Worm (Caenorhabditis elegans) whole organism, young adult: ENCODE data around the gene clec-223.

Source experiments
- B0035.1 ChIP-seq: sonication (generic microtip); optimal IDR thresholded peaks from 2 replicates; lab custom pipeline; 2016; ENCODE audit warnings: missing genetic modification characterization, mild to moderate bottlenecking, missing compliant biosample characterization, missing genotype, missing genetic modification reagents
- B0261.1 ChIP-seq: sonication (generic microtip); optimal IDR thresholded peaks from 2 replicates; lab custom pipeline; 2016; ENCODE audit warnings: mild to moderate bottlenecking, missing genetic modification characterization, moderate library complexity, missing compliant biosample characterization
- B0336.3 ChIP-seq: fragments of 200-800 bp; sonication (Bioruptor generic); IDR thresholded peaks from 2 replicates; pipeline ENCODE4 v1.3.6; 2022; ENCODE audit warnings: missing genetic modification characterization, missing compliant biosample characterization
- D2030.7 ChIP-seq: fragments of 200-800 bp; sonication (Bioruptor generic); IDR thresholded peaks from 2 replicates; pipeline ENCODE4 v1.3.6; 2022; ENCODE audit warnings: missing genetic modification reagents, missing genetic modification characterization, missing compliant biosample characterization
- F23B12.7 ChIP-seq: sonication (generic microtip); optimal IDR thresholded peaks from 2 replicates; lab custom pipeline; 2017; ENCODE audit warnings: missing genetic modification characterization, mild to moderate bottlenecking, missing compliant biosample characterization, antibody characterized with exemption, moderate library complexity; ENCODE audit not compliant: insufficient read depth
- F37B4.10 ChIP-seq: fragments of 200-800 bp; sonication (Bioruptor generic); IDR thresholded peaks from 2 replicates; pipeline ENCODE4 v1.3.6; 2022; ENCODE audit warnings: missing genetic modification characterization, missing compliant biosample characterization
- F39B2.1 ChIP-seq: fragments of 200-800 bp; sonication (Bioruptor generic); IDR thresholded peaks from 2 replicates; pipeline ENCODE4 v1.3.6; 2022; ENCODE audit warnings: missing genetic modification reagents, missing genetic modification characterization, missing compliant biosample characterization
- F52B5.7 ChIP-seq: sonication (generic microtip); optimal IDR thresholded peaks from 2 replicates; lab custom pipeline; 2016; ENCODE audit warnings: mild to moderate bottlenecking, missing genetic modification characterization, missing compliant biosample characterization
- F57A8.1 ChIP-seq: fragments of 200-800 bp; sonication (Bioruptor generic); optimal IDR thresholded peaks from 2 replicates; lab custom pipeline; 2018; ENCODE audit warnings: mild to moderate bottlenecking, missing genetic modification characterization, moderate library complexity, missing compliant biosample characterization
- Y53F4B.3 ChIP-seq: fragments of 200-800 bp; sonication (Bioruptor generic); IDR thresholded peaks from 2 replicates; pipeline ENCODE4 v1.3.6; 2022; ENCODE audit warnings: missing genetic modification reagents, missing genetic modification characterization, missing compliant biosample characterization
- ZK185.1 ChIP-seq: sonication (generic microtip); optimal IDR thresholded peaks from 2 replicates; lab custom pipeline; 2016; ENCODE audit warnings: mild to moderate bottlenecking, missing genetic modification characterization, missing compliant biosample characterization; ENCODE audit not compliant: poor library complexity, severe bottlenecking
- akir-1 ChIP-seq: fragments of 200-800 bp; sonication (Bioruptor generic); optimal IDR thresholded peaks from 2 replicates; lab custom pipeline; 2018; ENCODE audit warnings: mild to moderate bottlenecking, missing genetic modification characterization, moderate library complexity, missing compliant biosample characterization
- ama-1 ChIP-seq, 3 experiments: fragments of 150-350 bp in 1 of 3; sonication (generic microtip) in 2 of 3; optimal IDR thresholded peaks; 2 replicates each; lab custom pipeline; 2014 to 2018; ENCODE audit warnings: missing biosample characterization in 2 of 3, missing genetic modification characterization in 2 of 3, missing genetic modification reagents in 2 of 3
- aptf-2 ChIP-seq: fragments of 200-800 bp; sonication (Bioruptor generic); conservative IDR thresholded peaks from 2 replicates; pipeline ENCODE4 v1.3.6; 2022; ENCODE audit warnings: missing genetic modification reagents, missing genetic modification characterization, missing compliant biosample characterization
- athp-1 ChIP-seq: sonication (generic microtip); optimal IDR thresholded peaks from 2 replicates; lab custom pipeline; 2017; ENCODE audit warnings: mild to moderate bottlenecking, missing genetic modification characterization, missing compliant biosample characterization
- cebp-2 ChIP-seq: fragments of 200-800 bp; sonication (Bioruptor generic); IDR thresholded peaks from 2 replicates; pipeline ENCODE4 v1.3.6; 2022; ENCODE audit warnings: missing genetic modification characterization, missing compliant biosample characterization
- ceh-40 ChIP-seq: fragments of 200-800 bp; sonication (Bioruptor generic); IDR thresholded peaks from 2 replicates; pipeline ENCODE4 v1.3.6; 2022; ENCODE audit warnings: missing genetic modification characterization, missing compliant biosample characterization
- ceh-58 ChIP-seq: fragments of 200-800 bp; sonication (Bioruptor generic); IDR thresholded peaks from 2 replicates; pipeline ENCODE4 v1.3.6; 2022; ENCODE audit warnings: missing genetic modification characterization, missing compliant biosample characterization
- ceh-79 ChIP-seq: sonication (generic microtip); optimal IDR thresholded peaks from 2 replicates; lab custom pipeline; 2017; ENCODE audit warnings: mild to moderate bottlenecking, missing genetic modification characterization, missing compliant biosample characterization
- ceh-91 ChIP-seq: fragments of 200-800 bp; sonication (Bioruptor generic); IDR thresholded peaks from 2 replicates; pipeline ENCODE4 v1.3.6; 2022; ENCODE audit warnings: missing genetic modification reagents, missing genetic modification characterization, missing compliant biosample characterization
- chd-7 ChIP-seq: sonication (generic microtip); optimal IDR thresholded peaks from 2 replicates; lab custom pipeline; 2016; ENCODE audit warnings: mild to moderate bottlenecking, missing genetic modification characterization, moderate library complexity, missing compliant biosample characterization
- die-1 ChIP-seq: sonication (generic microtip); optimal IDR thresholded peaks from 2 replicates; lab custom pipeline; 2016; ENCODE audit warnings: missing genotype, mild to moderate bottlenecking, missing genetic modification characterization, missing compliant biosample characterization
- dpff-1 ChIP-seq: sonication (generic microtip); optimal IDR thresholded peaks from 2 replicates; lab custom pipeline; 2017; ENCODE audit warnings: mild to moderate bottlenecking, missing genetic modification characterization, missing compliant biosample characterization
- efl-1 ChIP-seq: fragments of 150-350 bp; optimal IDR thresholded peaks from 2 replicates; lab custom pipeline; 2014; ENCODE audit warnings: missing biosample characterization, missing genetic modification reagents, missing genetic modification characterization
- egl-18 ChIP-seq: fragments of 200-800 bp; sonication (Bioruptor generic); IDR thresholded peaks from 2 replicates; pipeline ENCODE4 v1.3.6; 2022; ENCODE audit warnings: missing genetic modification reagents, missing genetic modification characterization, missing compliant biosample characterization
- egl-44 ChIP-seq: fragments of 200-800 bp; sonication (Bioruptor generic); IDR thresholded peaks from 2 replicates; pipeline ENCODE4 v1.3.6; 2022; ENCODE audit warnings: missing genetic modification reagents, missing genetic modification characterization, missing compliant biosample characterization
- egrh-3 ChIP-seq: fragments of 200-800 bp; sonication (Bioruptor generic); IDR thresholded peaks from 2 replicates; pipeline ENCODE4 v1.3.6; 2022; ENCODE audit warnings: missing genetic modification reagents, missing genetic modification characterization, missing compliant biosample characterization
- lag-1 ChIP-seq: fragments of 200-800 bp; sonication (Bioruptor generic); IDR thresholded peaks from 2 replicates; pipeline ENCODE4 v1.3.6; 2022; ENCODE audit warnings: missing genetic modification reagents, missing genetic modification characterization, missing compliant biosample characterization
- let-607 ChIP-seq, 2 experiments: fragments of 200-800 bp in 1 of 2; sonication (Bioruptor generic) in 1 of 2; sonication (generic microtip) in 1 of 2; optimal IDR thresholded peaks; 2 replicates each; lab custom pipeline; 2016 to 2018; ENCODE audit warnings: mild to moderate bottlenecking in 2 of 2, missing compliant biosample characterization in 2 of 2, missing genetic modification characterization in 2 of 2, moderate library complexity in 2 of 2, missing genotype in 1 of 2
- lin-40 ChIP-seq: sonication (generic microtip); optimal IDR thresholded peaks from 2 replicates; lab custom pipeline; 2016; ENCODE audit warnings: missing genetic modification characterization, mild to moderate bottlenecking, missing compliant biosample characterization, missing genotype, missing genetic modification reagents
- lsy-27 ChIP-seq: sonication (generic microtip); optimal IDR thresholded peaks from 2 replicates; lab custom pipeline; 2017; ENCODE audit warnings: missing genetic modification characterization, mild to moderate bottlenecking, missing compliant biosample characterization, antibody characterized with exemption, missing genotype, borderline replicate concordance; ENCODE audit not compliant: insufficient read depth
- madf-8 ChIP-seq: fragments of 200-800 bp; sonication (Bioruptor generic); conservative IDR thresholded peaks from 2 replicates; pipeline ENCODE4 v1.3.6; 2022; ENCODE audit warnings: missing genetic modification reagents, missing genetic modification characterization, missing compliant biosample characterization
- mcd-1 ChIP-seq: fragments of 200-800 bp; sonication (Bioruptor generic); IDR thresholded peaks from 2 replicates; pipeline ENCODE4 v1.3.6; 2022; ENCODE audit warnings: missing genetic modification reagents, missing genetic modification characterization, missing compliant biosample characterization
- nfyb-1 ChIP-seq: fragments of 200-800 bp; sonication (Bioruptor generic); IDR thresholded peaks from 2 replicates; pipeline ENCODE4 v1.3.6; 2022; ENCODE audit warnings: missing genetic modification reagents, missing genetic modification characterization, missing compliant biosample characterization
- nhr-179 ChIP-seq: sonication (generic microtip); optimal IDR thresholded peaks from 2 replicates; lab custom pipeline; 2016; ENCODE audit warnings: mild to moderate bottlenecking, missing genetic modification characterization, missing compliant biosample characterization
- nhr-27 ChIP-seq: fragments of 200-800 bp; sonication (Bioruptor generic); optimal IDR thresholded peaks from 2 replicates; lab custom pipeline; 2018; ENCODE audit warnings: mild to moderate bottlenecking, missing genetic modification characterization, moderate library complexity, missing compliant biosample characterization
- snpc-1.3 ChIP-seq: sonication (generic microtip); optimal IDR thresholded peaks from 2 replicates; lab custom pipeline; 2017; ENCODE audit warnings: missing genetic modification characterization, mild to moderate bottlenecking, missing compliant biosample characterization, antibody characterized with exemption, moderate library complexity, missing genotype, missing genetic modification reagents; ENCODE audit not compliant: insufficient read depth
- snpc-3.4 ChIP-seq: sonication (generic microtip); optimal IDR thresholded peaks from 2 replicates; lab custom pipeline; 2017; ENCODE audit warnings: missing genetic modification characterization, mild to moderate bottlenecking, missing compliant biosample characterization, antibody characterized with exemption, moderate library complexity, missing genotype, missing genetic modification reagents
- tbx-9 ChIP-seq: sonication (generic microtip); optimal IDR thresholded peaks from 2 replicates; lab custom pipeline; 2016; ENCODE audit warnings: borderline replicate concordance, missing genetic modification characterization, inconsistent platforms, missing compliant biosample characterization
- tlf-1 ChIP-seq: fragments of 200-800 bp; sonication (Bioruptor generic); optimal IDR thresholded peaks from 2 replicates; lab custom pipeline; 2018; ENCODE audit warnings: mild to moderate bottlenecking, missing genetic modification characterization, missing compliant biosample characterization
- ztf-22 ChIP-seq: fragments of 200-800 bp; sonication (Bioruptor generic); optimal IDR thresholded peaks from 2 replicates; lab custom pipeline; 2018; ENCODE audit warnings: mild to moderate bottlenecking, missing genetic modification characterization, moderate library complexity, missing compliant biosample characterization
- ztf-25 ChIP-seq: fragments of 200-800 bp; sonication (Bioruptor generic); IDR thresholded peaks from 2 replicates; pipeline ENCODE4 v1.3.6; 2022; ENCODE audit warnings: missing genetic modification reagents, missing genetic modification characterization, missing compliant biosample characterization
- ztf-26 ChIP-seq: sonication (generic microtip); optimal IDR thresholded peaks from 2 replicates; lab custom pipeline; 2017; ENCODE audit warnings: missing genetic modification characterization, missing compliant biosample characterization
- ztf-28 ChIP-seq: fragments of 200-800 bp; sonication (Bioruptor generic); IDR thresholded peaks from 2 replicates; pipeline ENCODE4 v1.3.6; 2022; ENCODE audit warnings: missing genetic modification reagents, missing genetic modification characterization, missing compliant biosample characterization
- ztf-6 ChIP-seq: fragments of 200-800 bp; sonication (Bioruptor generic); IDR thresholded peaks from 2 replicates; pipeline ENCODE4 v1.3.6; 2022; ENCODE audit warnings: missing genetic modification reagents, missing genetic modification characterization, missing compliant biosample characterization

The clec-223 gene

ce11 chrV:11314025-11314880 lies 41.3 kb downstream of the clec-223 start (continued):
- TF ChIP-seq ztf-22 (GFP tag; lab: Kevin White, UChicago): peak; percentile 98
- TF ChIP-seq dpff-1 (tag; lab: Kevin White, UChicago): peak; percentile 89
- 0 out of 2 replicates have a peak, but pooled peaks have one; percentile 71 for TF ChIP-seq lag-1
- peak; percentile 53 for TF ChIP-seq efl-1 (GFP tag; lab: Kevin White, UChicago)
- peak; percentile 99 for TF ChIP-seq ceh-79 (tag; lab: Kevin White, UChicago)
- peak; percentile 99 for TF ChIP-seq F57A8.1 (GFP tag; lab: Kevin White, UChicago)
- TF ChIP-seq chd-7 (tag; lab: Kevin White, UChicago): peak; percentile 99
- peak; percentile 92 for TF ChIP-seq egl-18 (GFP tag; lab: Robert Waterston, UW)
- peak; percentile 99 for TF ChIP-seq ztf-25 (GFP tag; lab: Robert Waterston, UW)
- TF ChIP-seq snpc-3.4: peak; percentile 96
- TF ChIP-seq ZK185.1 (tag; lab: Kevin White, UChicago): peak; percentile 94
- TF ChIP-seq snpc-1.3 (tag; lab: Kevin White, UChicago): peak; percentile 97
- TF ChIP-seq akir-1 (GFP tag; lab: Kevin White, UChicago): peak; percentile 86
- peak; percentile 94 for TF ChIP-seq ztf-6
- TF ChIP-seq B0035.1: peak; percentile 92
- peak; percentile 88 to 90 for TF ChIP-seq let-607 (tag; optimal IDR thresholded peaks at IDR 0.05; lab: Kevin White, UChicago)
- peak; percentile 65 for TF ChIP-seq madf-8 (GFP tag; lab: Robert Waterston, UW)
- TF ChIP-seq tbx-9 (tag; lab: Kevin White, UChicago): peak; percentile 98
- peak; percentile 95 for TF ChIP-seq ztf-26 (tag; lab: Kevin White, UChicago)
- TF ChIP-seq egrh-3: peak; percentile 73
- TF ChIP-seq egl-44: peak; percentile 99
- peak; percentile 97 for TF ChIP-seq B0336.3 (GFP tag; lab: Robert Waterston, UW)
- peak; percentile 98; the same call in 1 of the 2 replicates for TF ChIP-seq F37B4.10
- peak; percentile 84 for TF ChIP-seq aptf-2 (GFP tag; lab: Robert Waterston, UW)
- TF ChIP-seq ceh-58 (GFP tag; lab: Robert Waterston, UW): peak; percentile 99
- peak; percentile 96 for TF ChIP-seq ceh-40 (GFP tag; lab: Robert Waterston, UW)
- peak; percentile 97 for TF ChIP-seq nfyb-1 (GFP tag; lab: Robert Waterston, UW)
- TF ChIP-seq Y53F4B.3: peak; percentile 84
- peak; percentile 29; the same call in 1 of the 2 replicates for TF ChIP-seq F39B2.1 (GFP tag; lab: Robert Waterston, UW)
- TF ChIP-seq lsy-27 (tag; lab: Kevin White, UChicago): peak; percentile 92
- peak; percentile 100 for TF ChIP-seq F52B5.7 (tag; lab: Kevin White, UChicago)
- TF ChIP-seq die-1 (tag; lab: Kevin White, UChicago): peak; percentile 98
- peak; percentile 83 for TF ChIP-seq nhr-179 (tag; lab: Kevin White, UChicago)
- TF ChIP-seq tlf-1 (GFP tag; lab: Kevin White, UChicago): peak; percentile 93
- TF ChIP-seq B0261.1 (tag; lab: Kevin White, UChicago): peak; percentile 100
- peak; percentile 86 for TF ChIP-seq mcd-1 (GFP tag; lab: Robert Waterston, UW)
- peak; percentile 98 for TF ChIP-seq athp-1 (tag; lab: Kevin White, UChicago)
- peak; percentile 65 for TF ChIP-seq ceh-91 (GFP tag; lab: Robert Waterston, UW)
- TF ChIP-seq D2030.7 (GFP tag; lab: Robert Waterston, UW): peak; percentile 92
- TF ChIP-seq F23B12.7 (tag; lab: Kevin White, UChicago): peak; percentile 92
- no peak for TF ChIP-seq ama-1 (optimal IDR thresholded peaks at IDR 0.05; lab: Kevin White, UChicago)
- TF ChIP-seq ama-1 (GFP tag; optimal IDR thresholded peaks at IDR 0.05; lab: Kevin White, UChicago): peak; percentile 95 to 96
- peak; percentile 99 for TF ChIP-seq nhr-27 (tag; lab: Kevin White, UChicago)
- TF ChIP-seq cebp-2 (GFP tag; lab: Robert Waterston, UW): peak; percentile 99
- peak; percentile 85 for TF ChIP-seq lin-40 (tag; lab: Kevin White, UChicago)
- peak; percentile 95 for TF ChIP-seq ztf-28
